Worm (Caenorhabditis elegans) whole organism, L4 larva: ENCODE measurements around the gene cnd-1.

Source experiments
- F37D6.2 ChIP-seq: sonication (generic microtip); optimal IDR thresholded peaks from 2 replicates; lab custom pipeline; 2016; ENCODE audit warnings: mild to moderate bottlenecking, missing genetic modification characterization, missing compliant biosample characterization
- Y48G9A.11 ChIP-seq: fragments of 200-800 bp; sonication (Bioruptor generic); IDR thresholded peaks from 2 replicates; pipeline ENCODE4 v1.3.6; 2022; ENCODE audit warnings: missing genetic modification reagents, missing genetic modification characterization, missing compliant biosample characterization
- ZK337.2 ChIP-seq: fragments of 200-800 bp; sonication (Bioruptor generic); IDR thresholded peaks from 2 replicates; pipeline ENCODE4 v1.3.6; 2022; ENCODE audit warnings: missing genetic modification reagents, missing genetic modification characterization, missing compliant biosample characterization
- aha-1 ChIP-seq: fragments of 150-350 bp; peaks from one replicate; lab custom pipeline; 2014; ENCODE audit warnings: missing biosample characterization, missing genetic modification characterization
- arid-1 ChIP-seq: fragments of 200-800 bp; sonication (Bioruptor generic); conservative IDR thresholded peaks from 2 replicates; pipeline ENCODE4 v1.3.6; 2022; ENCODE audit warnings: missing genetic modification reagents, missing genetic modification characterization, missing compliant biosample characterization
- ceh-20 ChIP-seq: fragments of 200-800 bp; sonication (Bioruptor generic); IDR thresholded peaks from 2 replicates; pipeline ENCODE4 v1.3.6; 2022; ENCODE audit warnings: missing genetic modification reagents, missing genetic modification characterization, missing compliant biosample characterization
- ces-1 ChIP-seq: fragments of 150-350 bp; sonication (generic microtip); optimal IDR thresholded peaks from 4 replicates; lab custom pipeline; 2014; ENCODE audit warnings: missing biosample characterization, missing genetic modification reagents, missing genetic modification characterization
- daf-16 ChIP-seq, 3 experiments: sonication (generic microtip); optimal IDR thresholded peaks; 2 replicates each; lab custom pipeline; 2016 to 2017; ENCODE audit warnings: missing genetic modification characterization in 3 of 3, missing genetic modification reagents in 3 of 3, mild to moderate bottlenecking in 2 of 3, missing compliant biosample characterization in 2 of 3, missing biosample characterization in 1 of 3, moderate library complexity in 1 of 3
- daf-19 ChIP-seq: fragments of 200-800 bp; sonication (Bioruptor generic); conservative IDR thresholded peaks from 2 replicates; pipeline ENCODE4 v1.3.6; 2022; ENCODE audit warnings: missing genetic modification characterization, missing compliant biosample characterization
- dmd-6 ChIP-seq: fragments of 200-800 bp; sonication (Bioruptor generic); IDR thresholded peaks from 2 replicates; pipeline ENCODE4 v1.3.6; 2022; ENCODE audit warnings: missing genetic modification reagents, missing genetic modification characterization, missing compliant biosample characterization
- dpl-1 ChIP-seq: fragments of 150-350 bp; optimal IDR thresholded peaks from 2 replicates; lab custom pipeline; 2014; ENCODE audit warnings: missing biosample characterization, missing genetic modification reagents, missing genetic modification characterization
- dve-1 ChIP-seq: sonication (generic microtip); optimal IDR thresholded peaks from 2 replicates; lab custom pipeline; 2017; ENCODE audit warnings: antibody characterized with exemption, mild to moderate bottlenecking, missing genetic modification characterization, missing compliant biosample characterization; ENCODE audit not compliant: insufficient read depth
- hif-1 ChIP-seq, 2 experiments: sonication (generic microtip); optimal IDR thresholded peaks; 2 replicates each; lab custom pipeline; 2016 to 2017; ENCODE audit warnings: missing compliant biosample characterization in 2 of 2, missing genetic modification characterization in 2 of 2, missing genetic modification reagents in 2 of 2, missing genotype in 2 of 2, mild to moderate bottlenecking in 1 of 2
- lin-13 ChIP-seq: fragments of 150-350 bp; optimal IDR thresholded peaks from 2 replicates; lab custom pipeline; 2014; ENCODE audit warnings: missing biosample characterization, missing genetic modification reagents, missing genetic modification characterization
- lin-15B ChIP-seq: fragments of 150-350 bp; sonication (generic microtip); optimal IDR thresholded peaks from 3 replicates; lab custom pipeline; 2014; ENCODE audit warnings: missing biosample characterization, missing genetic modification characterization
- lin-29 ChIP-seq: fragments of 200-800 bp; sonication (Bioruptor generic); IDR thresholded peaks from 2 replicates; pipeline ENCODE4 v1.3.6; 2022; ENCODE audit warnings: missing genetic modification reagents, missing genetic modification characterization, missing compliant biosample characterization
- lin-38 ChIP-seq: fragments of 200-800 bp; sonication (Bioruptor generic); IDR thresholded peaks from 2 replicates; pipeline ENCODE4 v1.3.6; 2022; ENCODE audit warnings: missing genetic modification reagents, missing genetic modification characterization, missing compliant biosample characterization
- lsy-2 ChIP-seq, 2 experiments: fragments of 150-350 bp in 1 of 2; sonication (generic microtip) in 1 of 2; optimal IDR thresholded peaks; 2 replicates each; lab custom pipeline; 2014 to 2017; ENCODE audit warnings: missing biosample characterization in 2 of 2, missing genetic modification characterization in 2 of 2
- mdl-1 ChIP-seq, 2 experiments: fragments of 150-350 bp in 1 of 2; sonication (generic microtip) in 1 of 2; optimal IDR thresholded peaks; 2 replicates each; lab custom pipeline; 2014 to 2017; ENCODE audit warnings: missing biosample characterization in 2 of 2, missing genetic modification characterization in 2 of 2
- mep-1 ChIP-seq: fragments of 150-350 bp; sonication (generic microtip); optimal IDR thresholded peaks from 3 replicates; lab custom pipeline; 2014; ENCODE audit warnings: missing biosample characterization, missing genetic modification characterization
- mes-2 ChIP-seq: sonication (generic microtip); optimal IDR thresholded peaks from 2 replicates; lab custom pipeline; 2016; ENCODE audit warnings: missing genotype, mild to moderate bottlenecking, missing genetic modification characterization, missing compliant biosample characterization; ENCODE audit not compliant: poor library complexity, severe bottlenecking
- nhr-102 ChIP-seq: sonication (generic microtip); optimal IDR thresholded peaks from 2 replicates; lab custom pipeline; 2016; ENCODE audit warnings: mild to moderate bottlenecking, missing genetic modification characterization, moderate library complexity, missing compliant biosample characterization
- nhr-111 ChIP-seq: fragments of 200-800 bp; sonication (Bioruptor generic); optimal IDR thresholded peaks from 2 replicates; lab custom pipeline; 2018; ENCODE audit warnings: mild to moderate bottlenecking, missing genetic modification characterization, missing compliant biosample characterization
- nhr-237 ChIP-seq: sonication (generic microtip); optimal IDR thresholded peaks from 2 replicates; lab custom pipeline; 2017; ENCODE audit warnings: missing biosample characterization, missing genetic modification characterization
- nhr-25 ChIP-seq: sonication (generic microtip); optimal IDR thresholded peaks from 2 replicates; lab custom pipeline; 2017; ENCODE audit warnings: missing genetic modification characterization, mild to moderate bottlenecking, missing compliant biosample characterization, antibody characterized with exemption, moderate library complexity, borderline replicate concordance; ENCODE audit not compliant: insufficient read depth
- nhr-28 ChIP-seq: fragments of 150-350 bp; optimal IDR thresholded peaks from 2 replicates; lab custom pipeline; 2014; ENCODE audit warnings: missing biosample characterization, missing genetic modification characterization
- pha-4 ChIP-seq, 2 experiments: fragments of 150-350 bp in 1 of 2; fragments of 200-800 bp in 1 of 2; sonication (Bioruptor generic) in 1 of 2; IDR thresholded peaks in 1 of 2; optimal IDR thresholded peaks in 1 of 2; 2 replicates each; pipeline versions ENCODE4 v1.3.6 to Lab custom; 2014 to 2022; ENCODE audit warnings: missing genetic modification characterization in 2 of 2, missing genetic modification reagents in 2 of 2, missing biosample characterization in 1 of 2, missing compliant biosample characterization in 1 of 2
- php-3 ChIP-seq: fragments of 200-800 bp; sonication (Bioruptor generic); IDR thresholded peaks from 2 replicates; pipeline ENCODE4 v1.3.6; 2022; ENCODE audit warnings: missing genetic modification reagents, missing genetic modification characterization, missing compliant biosample characterization
- sdz-12 ChIP-seq: fragments of 200-800 bp; sonication (Bioruptor generic); optimal IDR thresholded peaks from 2 replicates; lab custom pipeline; 2018; ENCODE audit warnings: mild to moderate bottlenecking, missing genetic modification characterization, missing compliant biosample characterization
- snpc-4 ChIP-seq: fragments of 150-350 bp; optimal IDR thresholded peaks from 2 replicates; lab custom pipeline; 2014; ENCODE audit warnings: missing biosample characterization, missing genetic modification characterization
- spr-1 ChIP-seq: sonication (generic microtip); optimal IDR thresholded peaks from 2 replicates; lab custom pipeline; 2016; ENCODE audit warnings: mild to moderate bottlenecking, missing genetic modification characterization, missing compliant biosample characterization
- unc-130 ChIP-seq: sonication (generic microtip); optimal IDR thresholded peaks from 2 replicates; lab custom pipeline; 2016; ENCODE audit warnings: missing genetic modification reagents, missing genetic modification characterization, missing compliant biosample characterization
- unc-39 ChIP-seq: sonication (generic microtip); optimal IDR thresholded peaks from 2 replicates; lab custom pipeline; 2017; ENCODE audit warnings: missing biosample characterization, missing genetic modification characterization
- unc-62 ChIP-seq, 3 experiments: fragments of 150-350 bp in 1 of 3; sonication (generic microtip); optimal IDR thresholded peaks in 2 of 3; peaks in 1 of 3; 1 replicate in 1 of 3; 2 replicates in 2 of 3; lab custom pipeline; 2014 to 2017; ENCODE audit warnings: missing biosample characterization in 3 of 3, missing genetic modification characterization in 3 of 3, missing genetic modification reagents in 3 of 3, missing genotype in 1 of 3
- zfp-3 ChIP-seq: fragments of 200-800 bp; sonication (Bioruptor generic); conservative IDR thresholded peaks from 2 replicates; pipeline ENCODE4 v1.3.6; 2022; ENCODE audit warnings: missing genetic modification reagents, missing genetic modification characterization, missing compliant biosample characterization
- ztf-11 ChIP-seq: fragments of 150-350 bp; optimal IDR thresholded peaks from 2 replicates; lab custom pipeline; 2014; ENCODE audit warnings: missing biosample characterization, missing genetic modification characterization

cnd-1 gene

DNA sequence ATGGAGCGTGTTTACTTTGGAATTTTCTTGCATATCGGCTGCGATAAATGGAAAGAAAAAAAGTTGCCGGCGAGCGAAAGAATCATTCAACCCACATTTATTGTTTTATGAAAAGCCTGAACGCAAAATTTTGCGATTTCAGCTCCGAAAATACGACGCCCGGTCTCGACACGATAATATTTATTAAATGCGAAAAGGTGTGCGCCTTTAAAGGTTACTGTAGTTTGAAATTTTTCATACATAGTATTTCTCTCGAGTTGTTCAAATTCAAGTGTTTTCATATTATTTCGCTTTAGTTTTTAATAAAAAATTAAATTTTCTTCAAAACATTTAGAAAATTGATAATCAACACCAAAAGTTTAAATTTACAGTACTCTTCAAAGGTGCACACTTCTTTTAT lies 35.4 kb downstream of the cnd-1 start, which contains the start of gene syx-16:
Gene syx-16, minus strand, starts transcription at position 118 of the 400 bp plus-strand sequence.
- TF ChIP-seq snpc-4 (tag; lab: Kevin White, UChicago): no peak
- no peak for TF ChIP-seq sdz-12 (GFP tag; lab: Kevin White, UChicago)
- TF ChIP-seq daf-19: no peak
- no peak for TF ChIP-seq unc-62 (GFP tag; optimal IDR thresholded peaks at IDR 0.05 in 1 of 2; lab: Kevin White, UChicago)
- TF ChIP-seq unc-62 (tag; optimal IDR thresholded peaks at IDR 0.05; lab: Kevin White, UChicago): no peak
- TF ChIP-seq ztf-11: no peak
- no peak for TF ChIP-seq hif-1 (tag; optimal IDR thresholded peaks at IDR 0.05; lab: Kevin White, UChicago)
- no peak for TF ChIP-seq lsy-2 (tag; optimal IDR thresholded peaks at IDR 0.05; lab: Kevin White, UChicago)
- no peak for TF ChIP-seq ceh-20 (GFP tag; lab: Robert Waterston, UW)
- no peak for TF ChIP-seq arid-1 (GFP tag; lab: Robert Waterston, UW)
- TF ChIP-seq ZK337.2 (GFP tag; lab: Robert Waterston, UW): no peak
- no peak for TF ChIP-seq spr-1
- TF ChIP-seq zfp-3 (GFP tag; lab: Robert Waterston, UW): no peak
- TF ChIP-seq nhr-237 (tag; lab: Kevin White, UChicago): no peak
- no peak for TF ChIP-seq F37D6.2
- no peak for TF ChIP-seq unc-130 (GFP tag; lab: Kevin White, UChicago)
- no peak for TF ChIP-seq nhr-102 (tag; lab: Kevin White, UChicago)
- TF ChIP-seq nhr-111 (GFP tag; lab: Kevin White, UChicago): no peak
- no peak for TF ChIP-seq ces-1 (GFP tag; lab: Kevin White, UChicago)
- TF ChIP-seq mdl-1 (tag; optimal IDR thresholded peaks at IDR 0.05; lab: Kevin White, UChicago): no peak
- no peak for TF ChIP-seq unc-39

ce11 chrIII:5206861-5207414 lies 37.5 kb downstream of the cnd-1 start, which contains the start of gene morc-1:
TSS of gene morc-1 (minus strand) at chrIII:5206911.
- TF ChIP-seq lsy-2 (tag; optimal IDR thresholded peaks at IDR 0.05; lab: Kevin White, UChicago) (peak in 1 of 2 experiments; percentile 49), unc-130 (GFP tag; lab: Kevin White, UChicago) (peak; percentile 15), dpl-1 (GFP tag; lab: Kevin White, UChicago) (no peak), Y48G9A.11 (GFP tag; lab: Robert Waterston, UW) (0 out of 2 replicates have a peak, but pooled peaks have one; percentile 14), nhr-25 (no peak), aha-1 (tag; lab: Kevin White, UChicago) (peak; percentile 81), mes-2 (tag; lab: Kevin White, UChicago) (peak; percentile 34), lin-15B (tag; lab: Kevin White, UChicago) (no peak)

ce11 chrIII:5203310-5203709 lies 41.1 kb downstream of the cnd-1 start:
- peak; percentile 27 for TF ChIP-seq nhr-102 (tag; lab: Kevin White, UChicago)
- peak; percentile 27; the same call in 1 of the 2 replicates for TF ChIP-seq dmd-6 (GFP tag; lab: Robert Waterston, UW)
- TF ChIP-seq pha-4 (GFP tag; IDR thresholded peaks at IDR 0.05; lab: Robert Waterston, UW): peak; percentile 36; the same call in 1 of the 2 replicates
- no peak for TF ChIP-seq pha-4 (tag; optimal IDR thresholded peaks at IDR 0.05; lab: Kevin White, UChicago)
- peak; percentile 29 for TF ChIP-seq dve-1 (tag; lab: Kevin White, UChicago)
- peak; percentile 15 for TF ChIP-seq lin-13 (GFP tag; lab: Kevin White, UChicago)
- TF ChIP-seq nhr-28: peak; percentile 96
- TF ChIP-seq php-3 (GFP tag; lab: Robert Waterston, UW): no peak
- TF ChIP-seq mep-1: peak; percentile 13
- TF ChIP-seq lin-38 (GFP tag; lab: Robert Waterston, UW): peak; percentile 46
- no peak for TF ChIP-seq daf-16 (GFP tag; optimal IDR thresholded peaks at IDR 0.05; lab: Kevin White, UChicago)
- peak; percentile 82 for TF ChIP-seq daf-16 (tag; optimal IDR thresholded peaks at IDR 0.05; lab: Kevin White, UChicago)
- TF ChIP-seq lin-29: no peak
- TF ChIP-seq Y48G9A.11 (GFP tag; lab: Robert Waterston, UW): no peak
